Worm (Caenorhabditis elegans): ENCODE data around the gene scl-9.

DNA sequence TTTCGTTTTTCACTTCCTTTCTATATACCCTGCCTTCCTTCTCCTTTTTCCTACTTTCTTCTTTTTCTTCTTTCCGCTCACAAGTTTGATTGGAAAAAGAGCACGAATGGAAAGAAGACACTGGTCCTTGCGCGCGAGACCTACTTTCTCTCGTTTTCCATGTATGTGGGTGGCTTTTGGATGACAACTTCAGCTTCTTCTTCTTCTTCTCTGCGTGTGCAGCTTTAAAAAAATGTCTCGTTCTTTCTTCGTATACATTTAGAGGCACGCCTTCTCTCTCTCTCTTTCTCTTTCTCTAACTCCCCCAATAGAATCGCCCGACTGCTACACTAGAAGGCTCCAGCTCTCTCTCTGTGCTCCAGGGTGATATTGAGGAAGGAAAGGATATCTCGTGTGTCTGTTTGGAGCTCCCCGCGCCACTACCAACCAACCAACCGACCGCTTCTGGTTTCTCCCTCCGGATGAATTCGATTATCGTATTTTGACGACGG lies 21.1 kb upstream of the scl-9 start:
- peak; percentile 10 for TF ChIP-seq lin-13 (GFP tag; optimal IDR thresholded peaks at IDR 0.05)
- TF ChIP-seq ceh-88 (GFP tag; IDR thresholded peaks at IDR 0.05): no peak
- no peak for TF ChIP-seq lin-15B (tag; optimal IDR thresholded peaks at IDR 0.05)

All from whole organism, L1 larva.